Fruit fly (Drosophila melanogaster) whole organism, adult: ENCODE measurements around the gene CG12056.
A peak's percentile ranks its signal among the peaks of the same experiment; 100 is the strongest.

Experiments used
- CG11617 ChIP-seq: fragments of 200-800 bp; sonication (Bioruptor generic); optimal IDR thresholded peaks from 2 replicates; lab custom pipeline; 2017; ENCODE audit warnings: mild to moderate bottlenecking, missing biosample characterization, missing genetic modification reagents, missing genetic modification characterization
- CG12768 ChIP-seq: fragments of 200-800 bp; sonication (Bioruptor generic); optimal IDR thresholded peaks from 2 replicates; lab custom pipeline; 2017; ENCODE audit warnings: missing biosample characterization, missing genetic modification characterization, mild to moderate bottlenecking, moderate library complexity, missing genetic modification reagents
- CG14711 ChIP-seq: fragments of 200-800 bp; sonication (Bioruptor generic); optimal IDR thresholded peaks from 2 replicates; lab custom pipeline; 2018; ENCODE audit warnings: missing biosample characterization, mild to moderate bottlenecking, missing genetic modification characterization, moderate library complexity
- CG1620 ChIP-seq: fragments of 200-800 bp; sonication (Bioruptor generic); optimal IDR thresholded peaks from 2 replicates; lab custom pipeline; 2016; ENCODE audit warnings: missing biosample characterization, missing genetic modification characterization
- CG33017 ChIP-seq: fragments of 200-800 bp; sonication (Bioruptor generic); optimal IDR thresholded peaks from 2 replicates; lab custom pipeline; 2018; ENCODE audit warnings: missing biosample characterization, mild to moderate bottlenecking, missing genetic modification characterization, moderate library complexity
- CG5204 ChIP-seq: fragments of 200-800 bp; sonication (Bioruptor generic); optimal IDR thresholded peaks from 2 replicates; lab custom pipeline; 2016; ENCODE audit warnings: missing biosample characterization, missing genetic modification characterization
- CG7045 ChIP-seq: fragments of 200-800 bp; sonication (Bioruptor generic); optimal IDR thresholded peaks from 2 replicates; lab custom pipeline; 2017; ENCODE audit warnings: missing biosample characterization, mild to moderate bottlenecking, missing genetic modification characterization
- CG7101 ChIP-seq: fragments of 200-800 bp; sonication (Bioruptor generic); optimal IDR thresholded peaks from 2 replicates; lab custom pipeline; 2018; ENCODE audit warnings: missing biosample characterization, mild to moderate bottlenecking, missing genetic modification characterization, moderate library complexity
- Clk ChIP-seq: fragments of 200-800 bp; sonication (Bioruptor generic); optimal IDR thresholded peaks from 2 replicates; lab custom pipeline; 2017; ENCODE audit warnings: missing biosample characterization, missing genetic modification characterization
- Crg-1 ChIP-seq: fragments of 200-800 bp; sonication (Bioruptor generic); optimal IDR thresholded peaks from 2 replicates; lab custom pipeline; 2016; ENCODE audit warnings: missing biosample characterization, missing genetic modification characterization
- Hr96 ChIP-seq: fragments of 200-800 bp; sonication (Bioruptor generic); optimal IDR thresholded peaks from 2 replicates; lab custom pipeline; 2016; ENCODE audit warnings: missing biosample characterization, missing genetic modification characterization
- Mnt ChIP-seq: fragments of 200-800 bp; sonication (Bioruptor generic); optimal IDR thresholded peaks from 2 replicates; lab custom pipeline; 2016; ENCODE audit warnings: missing biosample characterization, mild to moderate bottlenecking, missing genetic modification characterization
- bab1 ChIP-seq: fragments of 200-800 bp; sonication (Bioruptor generic); optimal IDR thresholded peaks from 3 replicates; lab custom pipeline; 2019; ENCODE audit warnings: missing biosample characterization, mild to moderate bottlenecking, missing genetic modification characterization, moderate library complexity
- cic ChIP-seq: fragments of 200-800 bp; sonication (Bioruptor generic); optimal IDR thresholded peaks from 2 replicates; lab custom pipeline; 2017; ENCODE audit warnings: missing biosample characterization, mild to moderate bottlenecking, missing genetic modification characterization, moderate library complexity
- cnc ChIP-seq, 2 experiments: fragments of >200 bp; optimal IDR thresholded peaks; 2 replicates each; lab custom pipeline; 2017
- kay ChIP-seq: fragments of 200-800 bp; sonication (Bioruptor generic); peaks from one replicate; lab custom pipeline; 2016; ENCODE audit warnings: missing biosample characterization, missing genetic modification characterization, borderline replicate concordance
- ovo ChIP-seq: fragments of 200-800 bp; sonication (Bioruptor generic); optimal IDR thresholded peaks from 2 replicates; lab custom pipeline; 2016; ENCODE audit warnings: missing biosample characterization, missing genetic modification characterization
- pad ChIP-seq: fragments of 200-800 bp; sonication (Bioruptor generic); optimal IDR thresholded peaks from 3 replicates; lab custom pipeline; 2017; ENCODE audit warnings: missing biosample characterization, missing genetic modification characterization, mild to moderate bottlenecking, moderate library complexity, missing genetic modification reagents
- tj ChIP-seq: fragments of 200-800 bp; sonication (Bioruptor generic); optimal IDR thresholded peaks from 3 replicates; lab custom pipeline; 2017; ENCODE audit warnings: missing biosample characterization, mild to moderate bottlenecking, missing genetic modification characterization, moderate library complexity
- toe ChIP-seq: fragments of 200-800 bp; sonication (Bioruptor generic); optimal IDR thresholded peaks from 2 replicates; lab custom pipeline; 2016; ENCODE audit warnings: missing biosample characterization, missing genetic modification characterization

Gene CG12056

dm6 chrX:9192429-9192828 is at the start of gene CG12056:
CG12056 (plus strand) TSS chrX:9192669.
- TF ChIP-seq bab1 (GFP tag; lab: Kevin White, UChicago) (peak; percentile 35), CG11617 (no peak)

- TF ChIP-seq CG14711 (tag; lab: Kevin White, UChicago): peak; percentile 45
- TF ChIP-seq CG7101 (tag; lab: Kevin White, UChicago): no peak
- peak; percentile 58 for TF ChIP-seq bab1 (GFP tag; lab: Kevin White, UChicago)
Measured at dm6 chrX:9148989-9149522, 43.4 kb upstream of the CG12056 start, which contains the start of the genes fh and Bap111. fh (minus strand) TSS chrX:9149071. Bap111 (plus strand) TSS chrX:9149309.

- TF ChIP-seq CG14711 (tag; lab: Kevin White, UChicago) (peak; percentile 50), CG12768 (GFP tag; lab: Kevin White, UChicago) (no peak), Crg-1 (peak; percentile 52), Mnt (peak; percentile 53), tj (GFP tag; lab: Kevin White, UChicago) (peak; percentile 95), Hr96 (GFP tag; lab: Kevin White, UChicago) (no peak), bab1 (GFP tag; lab: Kevin White, UChicago) (peak; percentile 58), pad (peak; percentile 65), cnc (optimal IDR thresholded peaks at IDR 0.05; lab: Kevin White, UChicago) (no peak), toe (no peak), cic (peak; percentile 62), CG11617 (peak; percentile 61), CG1620 (peak; percentile 48), ovo (GFP tag; lab: Kevin White, UChicago) (peak; percentile 85), kay (peak; percentile 66), CG7101 (tag; lab: Kevin White, UChicago) (peak; percentile 38)
Measured at dm6 chrX:9152127-9152598, 40.3 kb upstream of the CG12056 start.

dm6 chrX:9155134-9155533 is 37.3 kb upstream of the CG12056 start:
- TF ChIP-seq Crg-1 (no peak), ovo (GFP tag; lab: Kevin White, UChicago) (no peak), Clk (peak; percentile 39), CG12768 (GFP tag; lab: Kevin White, UChicago) (peak; percentile 55), CG7101 (tag; lab: Kevin White, UChicago) (peak; percentile 55), CG5204 (GFP tag; lab: Kevin White, UChicago) (no peak), bab1 (GFP tag; lab: Kevin White, UChicago) (no peak), cic (no peak), cnc (optimal IDR thresholded peaks at IDR 0.05; lab: Kevin White, UChicago) (no peak), CG11617 (no peak), CG14711 (tag; lab: Kevin White, UChicago) (peak; percentile 72), pad (no peak), CG33017 (tag; lab: Kevin White, UChicago) (peak; percentile 45), kay (peak; percentile 51), Mnt (no peak), tj (GFP tag; lab: Kevin White, UChicago) (no peak), Hr96 (GFP tag; lab: Kevin White, UChicago) (no peak), toe (peak; percentile 39), CG7045 (GFP tag; lab: Kevin White, UChicago) (peak; percentile 65), CG1620 (peak; percentile 33)

dm6 chrX:9155715-9156387 is 36.6 kb upstream of the CG12056 start:
- TF ChIP-seq CG7101 (tag; lab: Kevin White, UChicago) (peak; percentile 7), bab1 (GFP tag; lab: Kevin White, UChicago) (peak; percentile 37), CG7045 (GFP tag; lab: Kevin White, UChicago) (no peak), tj (GFP tag; lab: Kevin White, UChicago) (peak; percentile 89), CG5204 (GFP tag; lab: Kevin White, UChicago) (no peak), cnc (optimal IDR thresholded peaks at IDR 0.05; lab: Kevin White, UChicago) (no peak), kay (peak; percentile 91), ovo (GFP tag; lab: Kevin White, UChicago) (peak; percentile 76), Hr96 (GFP tag; lab: Kevin White, UChicago) (no peak), pad (peak; percentile 93), CG1620 (no peak), CG33017 (tag; lab: Kevin White, UChicago) (no peak), CG12768 (GFP tag; lab: Kevin White, UChicago) (no peak), CG11617 (no peak), cic (peak; percentile 58), Mnt (peak; percentile 94), CG14711 (tag; lab: Kevin White, UChicago) (no peak), Clk (no peak), Crg-1 (no peak), toe (no peak)

- TF ChIP-seq pad: no peak
- TF ChIP-seq ovo (GFP tag; lab: Kevin White, UChicago): peak; percentile 37
- TF ChIP-seq CG33017 (tag; lab: Kevin White, UChicago): no peak
- TF ChIP-seq CG14711 (tag; lab: Kevin White, UChicago): peak; percentile 14
- TF ChIP-seq toe: no peak
- peak; percentile 23 for TF ChIP-seq Crg-1
- no peak for TF ChIP-seq Hr96 (GFP tag; lab: Kevin White, UChicago)
- no peak for TF ChIP-seq CG12768 (GFP tag; lab: Kevin White, UChicago)
- TF ChIP-seq CG7101 (tag; lab: Kevin White, UChicago): peak; percentile 33
- no peak for TF ChIP-seq CG5204 (GFP tag; lab: Kevin White, UChicago)
- TF ChIP-seq CG11617: peak; percentile 72
- TF ChIP-seq tj (GFP tag; lab: Kevin White, UChicago): no peak
- TF ChIP-seq cnc (optimal IDR thresholded peaks at IDR 0.05; lab: Kevin White, UChicago): no peak
- TF ChIP-seq Clk: no peak
- peak; percentile 76 for TF ChIP-seq bab1 (GFP tag; lab: Kevin White, UChicago)
- no peak for TF ChIP-seq cic
- TF ChIP-seq Mnt: peak; percentile 55
- TF ChIP-seq CG7045 (GFP tag; lab: Kevin White, UChicago): no peak
- TF ChIP-seq CG1620: peak; percentile 60
- no peak for TF ChIP-seq kay
Measured at dm6 chrX:9156388-9156823, 36.1 kb upstream of the CG12056 start, which contains the start of gene His3.3B. His3.3B (minus strand) TSS chrX:9156669.
